Worm (Caenorhabditis elegans): ENCODE results near the gene efl-1.
A peak's percentile ranks its signal among the peaks of the same experiment; 100 is the strongest.
"Not testable (repeated sequence)": the region's sequence is repeated elsewhere in the genome, so short reads cannot be mapped to it uniquely, and the experiment has no call there.

Gene efl-1

ce11 chrV:16950036-16950435, 15.4 kb downstream of the efl-1 start:
- TF ChIP-seq dsc-1 (tag; optimal IDR thresholded peaks at IDR 0.05): no peak

- not testable (repeated sequence) for TF ChIP-seq dsc-1 (tag; optimal IDR thresholded peaks at IDR 0.05); fkh-10 (GFP tag; optimal IDR thresholded peaks at IDR 0.05); fkh-4 (tag; optimal IDR thresholded peaks at IDR 0.05; ENCODE audit: borderline replicate concordance)
These were observed 15.9 kb downstream of the efl-1 start, which contains the start of gene fbxa-111 for ce11 chrV:16949609-16950008. fbxa-111 (minus strand) TSS chrV:16949709.

- TF ChIP-seq tlp-1, jun-1, unc-86 (tag; optimal IDR thresholded peaks at IDR 0.05): not testable (repeated sequence)
These were observed 17.5 kb downstream of the efl-1 start, which contains the start of gene fbxa-112 for ce11 chrV:16948011-16948410. fbxa-112 (minus strand) TSS chrV:16948111.

DNA sequence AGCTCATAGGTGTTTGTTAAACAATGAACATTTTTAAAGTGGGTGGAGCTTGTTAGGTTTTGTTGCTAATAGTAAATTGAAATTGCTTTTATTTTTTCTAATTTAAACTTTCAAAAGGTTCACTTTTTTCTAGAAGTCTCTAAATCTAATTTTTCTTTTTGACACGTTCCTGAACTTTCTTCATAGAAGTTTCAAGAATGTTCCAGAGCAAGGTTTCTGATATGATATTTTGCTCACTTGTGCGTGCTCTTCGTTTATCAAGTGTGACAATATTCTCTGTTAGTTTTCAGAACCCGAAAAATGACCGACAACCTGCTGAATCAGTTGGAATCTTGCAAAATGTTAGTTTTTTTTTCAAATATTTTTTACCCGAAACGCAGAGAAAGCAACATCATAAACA, 26.7 kb downstream of the efl-1 start, which contains the start of gene fbxa-148:
fbxa-148 (plus strand) TSS at position 301 of the 400 bp plus-strand sequence.
- TF ChIP-seq skn-1 (tag; optimal IDR thresholded peaks at IDR 0.05); fkh-4 (tag; optimal IDR thresholded peaks at IDR 0.05; ENCODE audit: borderline replicate concordance); ceh-90 (tag; optimal IDR thresholded peaks at IDR 0.05): not testable (repeated sequence)

DNA sequence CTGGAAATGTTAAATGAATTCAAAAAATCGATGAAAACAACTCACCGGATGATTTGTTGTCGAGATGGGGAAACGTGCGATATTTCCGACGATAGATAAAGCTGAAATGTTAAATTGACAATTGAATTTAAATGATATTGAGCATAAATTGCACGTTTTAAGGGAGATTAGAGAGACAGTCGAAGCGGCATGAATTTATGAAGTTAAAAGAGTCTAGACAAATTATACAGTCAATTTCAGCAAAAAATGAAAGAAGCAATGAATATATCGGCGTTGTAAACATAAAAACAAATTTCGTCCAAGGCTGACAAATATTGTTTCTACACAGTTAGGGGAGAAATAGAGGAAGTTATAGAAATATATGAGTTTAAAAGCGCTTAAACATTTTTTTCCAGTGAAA, 38.1 kb downstream of the efl-1 start, which contains the start of gene Y102A5C.36:
Y102A5C.36 (minus strand) TSS at position 101 of the 400 bp plus-strand sequence.
- TF ChIP-seq swsn-7 (tag; optimal IDR thresholded peaks at IDR 0.05): no peak
- TF ChIP-seq ets-5 (GFP tag; IDR thresholded peaks at IDR 0.05): no peak
- TF ChIP-seq nhr-12 (tag; optimal IDR thresholded peaks at IDR 0.05): no peak
- TF ChIP-seq nhr-84 (tag; optimal IDR thresholded peaks at IDR 0.05): no peak

- TF ChIP-seq hpl-2 (GFP tag; optimal IDR thresholded peaks at IDR 0.05): no peak
These were observed 43.5 kb downstream of the efl-1 start, which contains the start of gene Y102A5C.4 for ce11 chrV:16921952-16922351. Y102A5C.4 (plus strand) TSS chrV:16922252.

DNA sequence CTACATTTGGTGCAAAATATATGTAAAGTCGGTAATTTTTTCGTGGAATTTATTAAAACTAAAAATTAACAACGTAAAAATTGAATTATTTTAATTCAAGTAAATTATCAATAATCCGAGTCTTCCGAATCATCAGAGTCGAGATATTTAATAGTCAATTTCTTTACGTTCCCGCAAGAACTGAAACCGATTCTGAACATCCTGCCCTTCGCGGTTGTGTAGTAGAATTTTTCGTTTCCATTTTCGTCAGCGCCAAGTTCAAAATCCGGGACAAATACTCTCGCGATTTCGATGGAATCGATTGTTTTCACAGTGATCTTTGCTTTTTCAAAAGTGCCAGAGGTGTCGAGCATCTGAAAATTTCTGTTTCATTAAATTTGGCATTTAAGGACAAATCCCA, 45.8 kb downstream of the efl-1 start:
- TF ChIP-seq mef-2 (tag; optimal IDR thresholded peaks at IDR 0.05) (no peak), efl-1 (optimal IDR thresholded peaks at IDR 0.05) (no peak), efl-1 (GFP tag; optimal IDR thresholded peaks at IDR 0.05 in 1 of 2) (peak in 1 of 2 experiments; percentile 44), unc-86 (tag; optimal IDR thresholded peaks at IDR 0.05) (no peak)

ce11 chrV:16918378-16918777, 47.1 kb downstream of the efl-1 start, which contains the start of the genes fbxa-206 and Y102A5C.2:
fbxa-206 (minus strand) TSS chrV:16918478.
Y102A5C.2 (plus strand) TSS chrV:16918731.
- TF ChIP-seq nhr-20 (tag; optimal IDR thresholded peaks at IDR 0.05) (no peak), ces-1 (GFP tag; optimal IDR thresholded peaks at IDR 0.05) (no peak), mef-2 (tag; optimal IDR thresholded peaks at IDR 0.05) (no peak), isw-1 (GFP tag; IDR thresholded peaks at IDR 0.05) (no peak), unc-62 (GFP tag; optimal IDR thresholded peaks at IDR 0.05) (no peak), tbx-2 (tag; optimal IDR thresholded peaks at IDR 0.05) (no peak), efl-3 (GFP tag; optimal IDR thresholded peaks at IDR 0.05) (no peak), nhr-12 (tag; optimal IDR thresholded peaks at IDR 0.05) (no peak), tlp-1 (tag; optimal IDR thresholded peaks at IDR 0.05) (no peak), egl-27 (tag; optimal IDR thresholded peaks at IDR 0.05) (no peak), egl-13 (tag; optimal IDR thresholded peaks at IDR 0.05) (no peak), unc-30 (tag; optimal IDR thresholded peaks at IDR 0.05) (no peak), Y116A8C.19 (tag; optimal IDR thresholded peaks at IDR 0.05; ENCODE audit: borderline replicate concordance) (no peak), ama-1 (optimal IDR thresholded peaks at IDR 0.05) (no peak), lin-15B (tag; optimal IDR thresholded peaks at IDR 0.05) (no peak), lsy-2 (tag; optimal IDR thresholded peaks at IDR 0.05) (no peak), pag-3 (tag; optimal IDR thresholded peaks at IDR 0.05; ENCODE audit: borderline replicate concordance, insufficient read depth) (no peak), nhr-19 (GFP tag; conservative IDR thresholded peaks at IDR 0.05) (no peak), snpc-4 (tag; optimal IDR thresholded peaks at IDR 0.05) (no peak)
